Worm (Caenorhabditis elegans) whole organism, late embryonic: Measurements from ENCODE around the gene K08E4.7.

Experiments
- F13H6.1 ChIP-seq: sonication (generic microtip); optimal IDR thresholded peaks from 2 replicates; lab custom pipeline; 2016; ENCODE audit warnings: missing genetic modification characterization, missing compliant biosample characterization
- ama-1 ChIP-seq: fragments of 150-350 bp; optimal IDR thresholded peaks from 2 replicates; lab custom pipeline; 2014
- ceh-30 ChIP-seq: fragments of 150-350 bp; optimal IDR thresholded peaks from 2 replicates; lab custom pipeline; 2014; ENCODE audit warnings: missing biosample characterization, missing genetic modification characterization
- elt-2 ChIP-seq: sonication (generic microtip); optimal IDR thresholded peaks from 2 replicates; lab custom pipeline; 2016; ENCODE audit warnings: missing genetic modification reagents, missing genetic modification characterization, missing compliant biosample characterization
- fkh-10 ChIP-seq: fragments of 150-350 bp; optimal IDR thresholded peaks from 2 replicates; lab custom pipeline; 2014; ENCODE audit warnings: missing biosample characterization, missing genetic modification reagents, missing genetic modification characterization
- hlh-30 ChIP-seq: sonication (generic microtip); optimal IDR thresholded peaks from 2 replicates; lab custom pipeline; 2017; ENCODE audit warnings: antibody characterized with exemption, missing genetic modification characterization, missing compliant biosample characterization; ENCODE audit not compliant: insufficient read depth
- hlh-6 ChIP-seq: sonication (generic microtip); optimal IDR thresholded peaks from 2 replicates; lab custom pipeline; 2016; ENCODE audit warnings: missing genotype, missing genetic modification characterization, missing compliant biosample characterization
- lim-6 ChIP-seq: sonication (generic microtip); optimal IDR thresholded peaks from 2 replicates; lab custom pipeline; 2016; ENCODE audit warnings: missing genetic modification characterization, missing compliant biosample characterization
- madf-2 ChIP-seq: sonication (generic microtip); optimal IDR thresholded peaks from 2 replicates; lab custom pipeline; 2017; ENCODE audit warnings: missing genetic modification characterization, missing compliant biosample characterization
- mec-3 ChIP-seq: sonication (generic microtip); optimal IDR thresholded peaks from 2 replicates; lab custom pipeline; 2016; ENCODE audit warnings: borderline replicate concordance, missing genetic modification characterization, missing compliant biosample characterization
- nfya-1 ChIP-seq: sonication (generic microtip); optimal IDR thresholded peaks from 2 replicates; lab custom pipeline; 2017; ENCODE audit warnings: missing genetic modification characterization, mild to moderate bottlenecking, missing compliant biosample characterization, antibody characterized with exemption, moderate library complexity
- rnt-1 ChIP-seq: sonication (generic microtip); optimal IDR thresholded peaks from 2 replicates; lab custom pipeline; 2016; ENCODE audit warnings: missing genetic modification characterization, missing compliant biosample characterization
- tbx-2 ChIP-seq: sonication (generic microtip); optimal IDR thresholded peaks from 2 replicates; lab custom pipeline; 2016; ENCODE audit warnings: missing genetic modification characterization, missing compliant biosample characterization
- zip-5 ChIP-seq: sonication (generic microtip); optimal IDR thresholded peaks from 2 replicates; lab custom pipeline; 2016; ENCODE audit warnings: missing genetic modification characterization, missing compliant biosample characterization

- TF ChIP-seq madf-2 (tag; lab: Kevin White, UChicago) (no peak), hlh-6 (tag; lab: Kevin White, UChicago) (no peak), hlh-30 (no peak), nfya-1 (no peak), tbx-2 (tag; lab: Kevin White, UChicago) (no peak), zip-5 (tag; lab: Kevin White, UChicago) (no peak), ceh-30 (tag; lab: Kevin White, UChicago) (no peak), ama-1 (lab: Kevin White, UChicago) (peak; percentile 60), lim-6 (tag; lab: Kevin White, UChicago) (no peak), elt-2 (tag; lab: Kevin White, UChicago) (no peak), rnt-1 (tag; lab: Kevin White, UChicago) (no peak), F13H6.1 (tag; lab: Kevin White, UChicago) (no peak), mec-3 (tag; lab: Kevin White, UChicago) (no peak), fkh-10 (no peak)
Observed at ce11 chrIV:12036924-12037323, 38.7 kb upstream of the K08E4.7 start.
